Worm (Caenorhabditis elegans) whole organism, L3 larva: Measurements from ENCODE around the gene F10C1.3.

Experiments used
- R02D3.7 ChIP-seq: fragments of 150-350 bp; optimal IDR thresholded peaks from 2 replicates; lab custom pipeline; 2014; ENCODE audit warnings: missing biosample characterization, missing genetic modification characterization
- aly-2 ChIP-seq: fragments of 150-350 bp; optimal IDR thresholded peaks from 2 replicates; lab custom pipeline; 2014; ENCODE audit warnings: missing biosample characterization, missing genetic modification characterization
- ceh-16 ChIP-seq: sonication (generic microtip); optimal IDR thresholded peaks from 2 replicates; lab custom pipeline; 2017; ENCODE audit warnings: missing biosample characterization, missing genetic modification characterization
- ceh-28 ChIP-seq: fragments of 150-350 bp; optimal IDR thresholded peaks from 2 replicates; lab custom pipeline; 2014; ENCODE audit warnings: missing biosample characterization, missing genetic modification reagents, missing genetic modification characterization
- ceh-82 ChIP-seq: fragments of 150-350 bp; optimal IDR thresholded peaks from 2 replicates; lab custom pipeline; 2014; ENCODE audit warnings: missing biosample characterization, missing genetic modification characterization
- ceh-9 ChIP-seq: sonication (generic microtip); optimal IDR thresholded peaks from 2 replicates; lab custom pipeline; 2018; ENCODE audit warnings: missing biosample characterization, missing genetic modification characterization
- elt-2 ChIP-seq: sonication (generic microtip); optimal IDR thresholded peaks from 2 replicates; lab custom pipeline; 2016; ENCODE audit warnings: missing genetic modification reagents, mild to moderate bottlenecking, missing genetic modification characterization, missing compliant biosample characterization
- elt-3 ChIP-seq, 3 experiments: fragments of 150-350 bp in 1 of 3; sonication (generic microtip) in 2 of 3; optimal IDR thresholded peaks; 2 replicates in 2 of 3; 4 replicates in 1 of 3; lab custom pipeline; 2014 to 2017; ENCODE audit warnings: missing biosample characterization in 3 of 3, missing genetic modification characterization in 3 of 3
- eor-1 ChIP-seq, 2 experiments: fragments of 150-350 bp; optimal IDR thresholded peaks; 2 replicates each; lab custom pipeline; 2014 to 2018; ENCODE audit warnings: missing biosample characterization in 2 of 2, missing genetic modification characterization in 2 of 2
- fkh-10 ChIP-seq: sonication (generic microtip); optimal IDR thresholded peaks from 2 replicates; lab custom pipeline; 2017; ENCODE audit warnings: missing biosample characterization, missing genetic modification reagents, missing genetic modification characterization
- hmg-11 ChIP-seq: sonication (generic microtip); optimal IDR thresholded peaks from 2 replicates; lab custom pipeline; 2016; ENCODE audit warnings: missing genetic modification characterization, missing compliant biosample characterization
- lin-15B ChIP-seq: fragments of 150-350 bp; optimal IDR thresholded peaks from 2 replicates; lab custom pipeline; 2014; ENCODE audit warnings: missing biosample characterization, missing genetic modification characterization
- lin-39 ChIP-seq: fragments of 150-350 bp; optimal IDR thresholded peaks from 2 replicates; lab custom pipeline; 2018; ENCODE audit warnings: missing biosample characterization, missing genetic modification reagents, missing genetic modification characterization
- lsy-12 ChIP-seq: sonication (generic microtip); optimal IDR thresholded peaks from 2 replicates; lab custom pipeline; 2016; ENCODE audit warnings: mild to moderate bottlenecking, missing genetic modification characterization, missing compliant biosample characterization
- mdl-1 ChIP-seq: fragments of 150-350 bp; optimal IDR thresholded peaks from 2 replicates; lab custom pipeline; 2014; ENCODE audit warnings: missing biosample characterization, missing genetic modification characterization
- mml-1 ChIP-seq: fragments of 150-350 bp; sonication (generic microtip); optimal IDR thresholded peaks from 3 replicates; lab custom pipeline; 2014; ENCODE audit warnings: missing biosample characterization, missing genetic modification characterization
- nfya-1 ChIP-seq: sonication (generic microtip); optimal IDR thresholded peaks from 2 replicates; lab custom pipeline; 2017; ENCODE audit warnings: missing genetic modification characterization, mild to moderate bottlenecking, missing compliant biosample characterization, antibody characterized with exemption, moderate library complexity; ENCODE audit not compliant: insufficient read depth
- nhr-11 ChIP-seq: fragments of 150-350 bp; optimal IDR thresholded peaks from 2 replicates; lab custom pipeline; 2014; ENCODE audit warnings: missing biosample characterization, missing genetic modification characterization
- nhr-12 ChIP-seq: fragments of 150-350 bp; optimal IDR thresholded peaks from 2 replicates; lab custom pipeline; 2014; ENCODE audit warnings: missing biosample characterization, missing genetic modification characterization
- nhr-23 ChIP-seq: fragments of 150-350 bp; optimal IDR thresholded peaks from 2 replicates; lab custom pipeline; 2014; ENCODE audit warnings: missing biosample characterization, missing genetic modification reagents, missing genetic modification characterization
- nhr-25 ChIP-seq: sonication (generic microtip); optimal IDR thresholded peaks from 2 replicates; lab custom pipeline; 2017; ENCODE audit warnings: missing biosample characterization, missing genetic modification characterization
- nhr-28 ChIP-seq: fragments of 150-350 bp; optimal IDR thresholded peaks from 2 replicates; lab custom pipeline; 2014; ENCODE audit warnings: missing biosample characterization, missing genetic modification characterization
- nhr-43 ChIP-seq: sonication (generic microtip); optimal IDR thresholded peaks from 2 replicates; lab custom pipeline; 2016; ENCODE audit warnings: mild to moderate bottlenecking, missing genetic modification characterization, missing compliant biosample characterization; ENCODE audit not compliant: poor library complexity, severe bottlenecking
- nhr-67 ChIP-seq: fragments of 150-350 bp; optimal IDR thresholded peaks from 2 replicates; lab custom pipeline; 2014; ENCODE audit warnings: missing biosample characterization, missing genetic modification characterization
- nhr-76 ChIP-seq: fragments of 150-350 bp; sonication (generic microtip); optimal IDR thresholded peaks from 5 replicates; lab custom pipeline; 2014; ENCODE audit warnings: missing biosample characterization, missing genetic modification characterization
- nhr-77 ChIP-seq: fragments of 150-350 bp; optimal IDR thresholded peaks from 2 replicates; lab custom pipeline; 2014; ENCODE audit warnings: missing biosample characterization, missing genetic modification characterization
- pha-4 ChIP-seq: fragments of 150-350 bp; optimal IDR thresholded peaks from 2 replicates; lab custom pipeline; 2014; ENCODE audit warnings: missing biosample characterization, missing genetic modification reagents, missing genetic modification characterization
- sea-2 ChIP-seq: fragments of 150-350 bp; sonication (generic microtip); optimal IDR thresholded peaks from 4 replicates; lab custom pipeline; 2014; ENCODE audit warnings: missing biosample characterization, missing genetic modification reagents, missing genetic modification characterization
- skn-1 ChIP-seq: fragments of 150-350 bp; optimal IDR thresholded peaks from 2 replicates; lab custom pipeline; 2014; ENCODE audit warnings: missing biosample characterization, missing genetic modification characterization
- snpc-4 ChIP-seq: fragments of 150-350 bp; optimal IDR thresholded peaks from 2 replicates; lab custom pipeline; 2014; ENCODE audit warnings: missing biosample characterization, missing genetic modification characterization
- tbx-2 ChIP-seq: sonication (generic microtip); optimal IDR thresholded peaks from 2 replicates; lab custom pipeline; 2016; ENCODE audit warnings: mild to moderate bottlenecking, missing genetic modification characterization, missing compliant biosample characterization
- unc-39 ChIP-seq: sonication (generic microtip); optimal IDR thresholded peaks from 4 replicates; lab custom pipeline; 2017; ENCODE audit warnings: missing biosample characterization, missing genetic modification characterization
- zag-1 ChIP-seq: fragments of 150-350 bp; optimal IDR thresholded peaks from 2 replicates; lab custom pipeline; 2014; ENCODE audit warnings: missing biosample characterization, missing genetic modification characterization
- ztf-11 ChIP-seq: fragments of 150-350 bp; optimal IDR thresholded peaks from 2 replicates; lab custom pipeline; 2014; ENCODE audit warnings: missing biosample characterization, missing genetic modification characterization
- ztf-4 ChIP-seq: fragments of 150-350 bp; optimal IDR thresholded peaks from 2 replicates; lab custom pipeline; 2014; ENCODE audit warnings: missing biosample characterization, missing genetic modification characterization

Gene F10C1.3

DNA sequence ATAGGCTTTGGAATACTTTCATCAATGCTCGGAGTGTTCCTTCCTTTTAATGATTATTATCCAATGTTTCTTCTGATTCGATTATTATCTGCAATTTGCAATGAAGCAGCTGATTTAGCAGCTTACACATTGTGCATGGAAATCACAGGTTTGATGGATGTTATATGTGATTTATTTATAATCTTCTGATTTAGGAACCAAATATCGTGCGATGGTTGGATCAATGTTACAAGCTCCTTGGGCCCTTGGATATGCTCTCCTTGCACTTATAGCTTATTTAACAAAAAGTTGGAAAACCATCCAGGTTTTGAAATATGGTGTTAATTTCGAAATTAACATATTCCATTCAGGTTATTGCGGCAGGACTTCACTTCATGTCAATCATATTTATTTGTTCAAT lies 27.9 kb upstream of the F10C1.3 start:
- TF ChIP-seq nhr-12 (tag; lab: Kevin White, UChicago) (no peak), lin-39 (tag; lab: Kevin White, UChicago) (no peak), eor-1 (tag; optimal IDR thresholded peaks at IDR 0.05; lab: Kevin White, UChicago) (no peak), nhr-11 (tag; lab: Kevin White, UChicago) (no peak), mml-1 (tag; lab: Kevin White, UChicago) (no peak), hmg-11 (tag; lab: Kevin White, UChicago) (no peak), R02D3.7 (no peak), ceh-9 (tag; lab: Kevin White, UChicago) (no peak), aly-2 (no peak), lin-15B (tag; lab: Kevin White, UChicago) (no peak), nhr-43 (no peak), zag-1 (tag; lab: Kevin White, UChicago) (no peak), unc-39 (tag; lab: Kevin White, UChicago) (no peak), nhr-28 (tag; lab: Kevin White, UChicago) (no peak), ceh-82 (tag; lab: Kevin White, UChicago) (no peak), ceh-28 (tag; lab: Kevin White, UChicago) (no peak), nhr-67 (tag; lab: Kevin White, UChicago) (no peak), ztf-11 (tag; lab: Kevin White, UChicago) (no peak)
- TF ChIP-seq, all 47 proteins: peak for 0

DNA sequence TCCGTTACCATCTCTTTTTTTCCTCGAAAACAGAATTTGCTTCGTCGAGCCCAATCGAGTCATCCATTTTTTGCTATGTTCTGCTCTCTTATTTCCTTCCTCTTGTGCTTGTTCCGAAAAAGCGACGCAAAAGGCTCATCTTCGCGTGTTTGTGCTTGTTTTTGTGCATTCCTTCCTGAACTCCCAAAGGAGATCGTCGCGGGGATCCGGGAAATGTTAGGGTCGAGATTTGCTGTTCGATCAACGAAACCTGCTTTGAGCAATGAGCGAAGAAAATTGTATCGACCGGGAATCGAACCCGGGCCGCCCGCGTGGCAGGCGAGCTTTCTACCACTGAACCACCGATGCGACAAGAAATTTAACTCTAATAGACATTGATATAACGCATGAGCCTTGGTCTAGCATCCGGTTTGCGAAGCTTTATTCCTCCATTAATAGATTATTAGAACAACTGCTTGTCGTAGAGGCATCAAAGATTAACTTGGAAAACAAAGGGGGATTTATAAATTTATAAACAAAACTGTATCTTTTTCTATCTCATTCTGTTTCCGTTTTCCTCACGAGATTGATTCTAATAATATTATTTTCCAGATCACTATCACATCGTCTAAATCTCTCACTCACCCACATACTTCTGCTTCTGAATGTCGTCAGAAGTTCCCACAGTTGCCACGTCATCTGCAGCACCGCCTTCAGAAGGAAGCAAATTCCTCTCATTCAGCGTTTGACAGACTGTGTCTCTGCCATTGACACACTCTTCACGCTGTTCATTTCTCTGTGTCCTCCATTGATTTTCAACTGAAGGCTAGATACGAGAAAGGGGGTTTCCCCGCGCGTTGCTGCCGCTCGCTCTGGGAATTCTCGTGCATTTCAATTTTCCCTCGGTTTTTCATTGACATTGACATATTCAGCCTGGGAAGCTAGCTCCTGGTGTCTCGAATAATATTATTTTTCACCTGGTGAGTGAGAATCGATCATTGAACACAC lies 24.7 kb upstream of the F10C1.3 start, which contains the start of gene K05F1.6:
TSS of gene K05F1.6 (plus strand) at position 586 of the 987 bp plus-strand sequence.
- peak; percentile 43 for TF ChIP-seq skn-1 (tag; lab: Kevin White, UChicago)
- peak; percentile 81 for TF ChIP-seq lin-39 (tag; lab: Kevin White, UChicago)
- no peak for TF ChIP-seq eor-1 (tag; optimal IDR thresholded peaks at IDR 0.05; lab: Kevin White, UChicago)
- peak; percentile 15 for TF ChIP-seq snpc-4
- peak; percentile 47 for TF ChIP-seq nfya-1 (tag; lab: Kevin White, UChicago)
- TF ChIP-seq ztf-11 (tag; lab: Kevin White, UChicago): no peak
- no peak for TF ChIP-seq nhr-25
- peak; percentile 73 for TF ChIP-seq elt-2 (tag; lab: Kevin White, UChicago)
- TF ChIP-seq elt-3 (tag; optimal IDR thresholded peaks at IDR 0.05; lab: Kevin White, UChicago): no peak
- peak; percentile 37 for TF ChIP-seq hmg-11 (tag; lab: Kevin White, UChicago)
- TF ChIP-seq nhr-77 (tag; lab: Kevin White, UChicago): peak; percentile 40
- peak; percentile 24 for TF ChIP-seq nhr-43
- no peak for TF ChIP-seq nhr-23 (tag; lab: Kevin White, UChicago)
- TF ChIP-seq ceh-82 (tag; lab: Kevin White, UChicago): peak; percentile 25
- peak; percentile 47 for TF ChIP-seq lsy-12 (tag; lab: Kevin White, UChicago)
- no peak for TF ChIP-seq ceh-16 (tag; lab: Kevin White, UChicago)
- peak; percentile 3 for TF ChIP-seq mdl-1 (tag; lab: Kevin White, UChicago)
- peak; percentile 26 for TF ChIP-seq ceh-28 (tag; lab: Kevin White, UChicago)
- no peak for TF ChIP-seq nhr-76
- TF ChIP-seq tbx-2 (tag; lab: Kevin White, UChicago): peak; percentile 61
- peak; percentile 24 for TF ChIP-seq pha-4 (tag; lab: Kevin White, UChicago)

DNA sequence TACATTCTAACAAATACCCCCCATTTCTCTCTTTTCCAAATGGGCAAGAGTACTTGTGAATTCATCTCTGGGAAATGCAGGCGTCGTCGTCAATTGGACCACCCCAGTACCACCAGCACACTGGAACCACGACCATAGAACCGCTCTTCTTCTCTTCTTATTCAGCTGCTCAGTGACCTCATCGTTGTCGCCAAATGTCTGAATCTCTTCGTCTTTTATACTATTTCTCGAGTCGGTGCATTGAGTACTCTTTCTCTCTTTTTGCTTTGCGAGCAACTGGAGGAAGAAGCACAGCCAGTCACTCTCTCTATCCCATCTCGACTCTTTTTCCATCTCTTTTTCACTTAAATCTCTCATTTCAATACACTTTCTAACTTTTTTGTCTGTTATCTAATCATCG lies 22.3 kb upstream of the F10C1.3 start:
- peak; percentile 22 for TF ChIP-seq skn-1 (tag; lab: Kevin White, UChicago)
- TF ChIP-seq fkh-10: peak; percentile 21
- TF ChIP-seq hmg-11 (tag; lab: Kevin White, UChicago): peak; percentile 56
- TF ChIP-seq sea-2 (GFP tag; lab: Kevin White, UChicago): no peak
- TF ChIP-seq nhr-43: no peak
- no peak for TF ChIP-seq ztf-4 (tag; lab: Kevin White, UChicago)
- TF ChIP-seq nfya-1 (tag; lab: Kevin White, UChicago): peak; percentile 51
- TF ChIP-seq nhr-77 (tag; lab: Kevin White, UChicago): no peak
- no peak for TF ChIP-seq ceh-82 (tag; lab: Kevin White, UChicago)
- peak; percentile 1 for TF ChIP-seq lin-39 (tag; lab: Kevin White, UChicago)
- TF ChIP-seq, all 47 proteins: peak for 5
